ENCODE assay signal across 1 worm cellular context in genomic region chrIV:1738324-1738730, ce11.
A peak's percentile ranks its signal among the peaks of the same experiment; 100 is the strongest.
TF ChIP-seq lines count a peak whose summit lies in the region.

No protein-coding gene starts in this region.

TF ChIP-seq in whole organism, L1 larva, 84 proteins besides CTCF, POLR2A, EP300 and RAD21 (continued from another document):
- TF ChIP-seq F16B12.6 (tag; optimal IDR thresholded peaks at IDR 0.05; lab: Kevin White, UChicago) (peak; percentile 46), lin-14 (GFP tag; optimal IDR thresholded peaks at IDR 0.05; lab: Kevin White, UChicago) (no peak), efl-3 (GFP tag; optimal IDR thresholded peaks at IDR 0.05; lab: Kevin White, UChicago) (no peak), Y116A8C.19 (tag; optimal IDR thresholded peaks at IDR 0.05; lab: Kevin White, UChicago; ENCODE audit: borderline replicate concordance) (no peak), nhr-76 (tag; optimal IDR thresholded peaks at IDR 0.05; lab: Kevin White, UChicago) (no peak), snu-23 (GFP tag; optimal IDR thresholded peaks at IDR 0.05; lab: Kevin White, UChicago) (peak; percentile 44), unc-62 (GFP tag; optimal IDR thresholded peaks at IDR 0.05; lab: Kevin White, UChicago) (no peak), ztf-4 (tag; optimal IDR thresholded peaks at IDR 0.05; lab: Kevin White, UChicago) (no peak)
